Fruit fly (Drosophila melanogaster): ENCODE results near the gene CG8100.

CG8100 gene

DNA sequence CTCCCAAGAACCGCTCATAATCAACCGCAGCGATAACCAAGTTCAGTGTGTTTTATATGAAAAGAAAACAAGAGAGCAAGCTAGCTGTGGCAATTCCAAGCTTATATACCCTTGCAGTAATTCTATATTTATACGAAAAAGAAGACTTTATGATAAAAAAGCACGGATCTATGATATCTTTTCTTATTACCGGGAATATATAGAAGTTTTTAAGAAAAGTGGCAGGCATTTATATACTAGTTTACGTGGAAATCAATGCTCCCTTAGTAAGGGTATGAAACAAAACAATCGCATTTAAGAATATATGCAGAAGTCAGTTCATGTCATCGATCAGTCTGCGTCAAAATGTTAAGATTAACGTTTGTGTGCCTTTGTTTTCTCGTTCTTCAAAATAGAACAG lies at the start of gene CG8100:
Gene CG8100 (plus strand): TSS at position 333 of the 400 bp plus-strand sequence.
- no peak for TF ChIP-seq noc (tag; optimal IDR thresholded peaks at IDR 0.05)

DNA sequence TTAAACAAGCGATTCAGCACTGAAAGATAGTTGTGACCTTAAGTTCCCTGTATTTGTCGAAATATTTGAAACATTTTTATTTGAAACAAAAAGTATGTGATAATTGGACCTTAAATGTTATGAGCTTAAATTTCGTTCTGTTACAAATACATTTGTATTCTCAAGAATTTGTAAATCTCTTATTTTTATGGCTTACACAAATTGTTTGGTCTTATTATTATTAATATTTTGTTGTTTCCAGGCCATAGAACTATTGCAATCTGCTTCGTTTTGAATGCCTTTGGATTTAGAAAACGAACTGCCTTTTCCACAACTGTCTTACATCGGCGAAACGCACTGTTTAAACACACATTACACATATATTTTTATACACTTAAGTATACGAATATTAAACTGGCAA lies 48.9 kb upstream of the CG8100 start, which contains the start of gene CG6661:
Gene CG6661 (plus strand): TSS at position 301 of the 400 bp plus-strand sequence.
- no peak for TF ChIP-seq noc (tag; optimal IDR thresholded peaks at IDR 0.05)

DNA sequence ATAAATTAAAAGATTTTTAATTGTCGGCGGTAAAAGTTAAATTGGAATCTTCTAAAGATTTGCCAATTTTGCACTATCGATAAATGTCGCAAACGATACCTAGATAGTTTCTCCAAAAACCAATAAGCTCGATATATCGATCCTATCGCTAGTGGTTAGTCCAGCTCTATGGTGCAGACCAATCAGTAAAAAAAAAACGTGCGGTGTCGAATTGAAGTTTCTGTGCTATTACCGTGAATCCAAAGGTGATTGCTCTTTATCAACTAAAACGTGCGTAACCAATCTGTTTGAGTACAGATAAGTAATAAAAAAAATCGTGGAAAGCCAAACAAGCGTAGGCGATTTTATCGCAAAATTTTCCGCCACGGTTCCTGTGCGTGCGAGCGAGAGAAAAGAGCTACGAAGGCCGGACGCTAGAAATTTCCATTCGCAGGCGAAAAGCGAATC lies 46.5 kb upstream of the CG8100 start, which contains the start of gene Hsp110:
Gene Hsp110 (plus strand): TSS at position 153 of the 447 bp plus-strand sequence.
- TF ChIP-seq noc (tag; optimal IDR thresholded peaks at IDR 0.05), result peak; percentile 1

DNA sequence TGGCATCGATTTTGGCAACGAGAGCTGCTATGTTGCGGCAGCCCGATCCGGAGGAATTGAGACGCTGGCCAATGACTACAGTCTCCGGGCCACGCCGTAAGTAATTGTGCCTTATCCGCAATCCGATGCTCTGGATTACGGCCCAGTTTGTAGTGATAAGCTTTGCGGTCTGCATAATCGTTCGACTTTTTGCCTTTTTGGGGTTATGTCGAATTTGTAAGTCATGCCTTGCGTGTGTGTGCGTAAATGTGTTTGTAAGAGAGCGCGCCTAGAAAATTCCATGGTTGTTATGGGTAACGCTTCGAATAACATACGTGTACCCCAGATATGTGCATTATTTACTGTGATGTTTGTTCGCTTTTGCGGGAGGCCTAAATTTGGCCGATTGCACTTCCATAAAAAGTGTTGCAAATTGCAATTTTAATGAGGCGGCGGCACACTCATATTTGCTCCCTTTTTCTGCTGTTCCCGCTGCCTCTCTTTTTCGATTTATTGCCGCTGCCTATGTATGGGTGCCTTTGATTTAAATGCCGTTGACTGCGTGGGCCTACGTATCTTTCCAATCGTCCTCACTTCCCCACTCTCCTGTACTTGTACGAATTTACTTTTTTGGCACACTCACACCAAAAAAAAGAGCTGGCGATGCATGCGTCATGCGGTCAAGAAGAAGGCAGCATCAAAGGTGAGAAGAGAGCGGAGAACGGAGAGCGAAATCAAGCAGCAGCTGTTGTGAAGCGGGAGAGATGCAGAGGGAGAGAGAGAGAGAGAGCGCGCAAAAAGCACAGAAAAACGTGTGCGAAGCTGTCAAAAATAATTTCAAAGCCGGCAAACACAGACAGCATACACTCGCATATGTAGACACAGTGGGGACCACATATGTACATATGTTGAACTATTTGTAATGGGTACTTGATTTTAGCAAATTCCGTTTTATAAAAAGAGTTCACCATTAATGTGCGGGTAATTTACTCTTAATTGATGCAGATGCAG lies 45.5 kb upstream of the CG8100 start:
- no peak for TF ChIP-seq noc (tag; optimal IDR thresholded peaks at IDR 0.05)

DNA sequence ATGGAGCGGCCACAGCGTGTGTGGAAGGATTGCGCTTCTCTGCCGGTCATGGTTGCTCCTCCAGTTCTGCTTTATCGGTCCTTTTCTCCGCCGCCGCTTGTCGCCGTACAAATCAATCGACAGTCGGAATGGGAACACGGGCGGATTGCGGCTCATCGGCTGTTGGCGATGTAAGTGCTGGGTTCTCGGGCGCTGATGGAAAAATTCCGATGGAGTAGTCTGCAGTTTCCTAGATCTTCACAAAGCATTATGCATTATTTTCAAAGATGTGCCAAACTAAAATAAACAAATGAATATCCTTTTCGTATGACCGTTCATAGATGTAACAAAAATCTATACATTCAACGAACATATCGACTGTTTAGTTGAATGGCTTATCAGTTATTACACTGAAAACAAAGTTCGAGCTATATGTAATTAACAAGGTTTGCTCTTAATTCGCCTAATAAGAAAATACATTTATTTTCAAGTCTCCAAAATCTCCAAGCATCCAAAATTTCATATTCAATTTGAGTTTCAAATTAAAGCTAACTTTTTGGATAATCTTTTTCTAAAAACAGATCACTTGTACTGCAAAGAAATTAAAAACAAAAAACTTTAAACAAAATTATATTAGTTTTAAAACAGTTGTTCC lies 33.7 kb upstream of the CG8100 start, which contains the start of gene Neurl4:
Gene Neurl4 (minus strand): TSS at position 273 of the 634 bp plus-strand sequence.
- TF ChIP-seq noc (tag; optimal IDR thresholded peaks at IDR 0.05), result no peak

DNA sequence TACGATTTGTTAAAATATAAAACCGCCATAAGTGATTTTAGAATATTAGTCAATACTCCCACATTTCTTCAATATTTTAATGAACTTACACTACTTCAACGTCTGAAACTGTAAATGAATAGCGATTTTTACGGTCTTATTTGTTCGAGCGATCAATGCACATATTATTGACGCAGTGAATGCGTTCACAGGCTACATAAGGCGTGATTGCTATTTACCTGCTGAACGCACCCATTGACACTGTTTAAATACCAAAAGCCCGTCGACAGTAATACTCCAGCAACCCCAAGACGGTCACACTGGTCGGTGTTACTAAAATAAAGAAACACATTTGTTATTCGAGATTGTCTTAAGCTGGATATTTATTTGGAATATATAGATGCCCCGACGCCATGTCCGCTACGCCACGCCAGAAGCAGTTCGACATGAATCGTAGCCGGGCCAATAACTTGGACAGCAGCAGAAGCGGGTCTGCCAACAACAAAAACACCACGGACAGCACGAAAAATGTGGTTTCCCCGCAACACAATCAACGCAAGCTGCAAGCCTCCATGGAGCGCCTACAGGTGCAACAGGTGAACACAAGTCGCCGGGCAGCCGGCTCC lies 32.4 kb upstream of the CG8100 start, which contains the start of gene CG6833:
Gene CG6833 (plus strand): TSS at position 263 of the 605 bp plus-strand sequence.
- no peak for TF ChIP-seq noc (tag; optimal IDR thresholded peaks at IDR 0.05)

DNA sequence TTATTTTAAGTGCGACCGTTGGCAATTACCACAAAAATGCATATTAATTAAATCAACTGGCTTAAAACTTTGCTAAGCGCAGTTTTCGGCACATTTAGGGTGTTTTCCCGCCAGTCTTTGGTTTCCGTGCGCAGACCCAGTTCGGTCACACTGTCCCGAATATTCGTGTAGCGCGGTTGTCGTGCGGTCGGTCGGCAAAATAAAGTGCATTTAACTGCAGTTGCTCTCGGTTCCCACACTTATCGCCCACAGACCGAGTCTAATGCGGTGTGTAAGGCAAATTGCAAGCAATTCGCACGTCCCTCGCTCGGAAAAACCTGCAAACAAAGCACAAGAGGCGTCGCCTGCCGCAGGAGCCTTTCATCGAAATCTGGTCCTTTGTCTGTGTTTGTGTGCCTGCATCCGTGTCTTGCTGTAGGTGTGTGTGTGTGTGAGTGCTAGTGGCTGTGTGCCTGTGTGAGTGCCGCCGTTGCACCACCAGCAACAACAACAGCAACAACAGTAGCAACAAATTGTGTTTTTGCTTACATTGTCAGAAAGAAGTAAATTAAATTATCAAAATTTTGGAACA lies 30.3 kb upstream of the CG8100 start, which contains the start of the genes CG13484 and Frl:
Gene CG13484 (minus strand): TSS at position 7 of the 571 bp plus-strand sequence.
Gene Frl (plus strand): TSS at position 143 of the 571 bp plus-strand sequence.
- no peak for TF ChIP-seq noc (tag; optimal IDR thresholded peaks at IDR 0.05)

DNA sequence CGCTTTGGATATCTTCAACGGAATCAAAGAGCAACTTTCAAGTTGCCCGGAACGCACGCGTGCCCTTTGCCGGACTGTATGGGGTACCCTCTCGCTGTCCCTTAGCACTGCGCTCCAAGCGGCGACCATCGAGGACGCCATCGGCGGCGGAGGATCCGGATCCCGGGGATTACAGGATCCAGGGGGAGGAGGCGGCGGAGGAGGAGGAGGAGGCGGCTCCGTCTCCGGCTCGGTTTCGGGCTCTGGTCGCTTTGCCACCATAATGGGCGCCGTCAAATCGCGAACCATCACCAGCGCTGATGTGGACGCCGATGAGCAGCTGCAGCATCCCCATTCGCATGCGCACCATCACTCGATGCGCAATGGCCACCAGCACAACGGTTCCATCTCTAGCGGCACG lies 29.6 kb upstream of the CG8100 start:
- TF ChIP-seq noc (tag; optimal IDR thresholded peaks at IDR 0.05), result no peak

DNA sequence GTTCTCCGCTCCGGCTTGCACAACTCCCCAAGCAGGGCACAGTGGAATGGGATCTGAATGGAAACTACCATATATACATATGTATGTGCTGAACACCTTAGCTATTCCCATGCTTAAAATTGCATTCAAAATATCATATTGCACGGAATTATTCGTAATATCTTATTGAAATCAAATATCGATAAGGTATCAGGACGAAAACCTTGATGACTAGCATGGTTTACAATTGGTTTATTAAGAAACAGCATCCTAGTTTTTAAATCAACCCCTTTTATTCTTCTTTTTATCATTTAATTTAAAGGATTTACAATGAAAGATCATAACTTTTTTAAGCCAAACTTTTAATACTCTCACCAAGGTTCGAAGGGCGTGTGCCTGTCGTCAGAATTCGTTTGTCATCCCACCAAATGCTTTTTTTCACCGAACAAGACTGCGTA lies 28.1 kb upstream of the CG8100 start:
- TF ChIP-seq noc (tag; optimal IDR thresholded peaks at IDR 0.05), result peak; percentile 30

DNA sequence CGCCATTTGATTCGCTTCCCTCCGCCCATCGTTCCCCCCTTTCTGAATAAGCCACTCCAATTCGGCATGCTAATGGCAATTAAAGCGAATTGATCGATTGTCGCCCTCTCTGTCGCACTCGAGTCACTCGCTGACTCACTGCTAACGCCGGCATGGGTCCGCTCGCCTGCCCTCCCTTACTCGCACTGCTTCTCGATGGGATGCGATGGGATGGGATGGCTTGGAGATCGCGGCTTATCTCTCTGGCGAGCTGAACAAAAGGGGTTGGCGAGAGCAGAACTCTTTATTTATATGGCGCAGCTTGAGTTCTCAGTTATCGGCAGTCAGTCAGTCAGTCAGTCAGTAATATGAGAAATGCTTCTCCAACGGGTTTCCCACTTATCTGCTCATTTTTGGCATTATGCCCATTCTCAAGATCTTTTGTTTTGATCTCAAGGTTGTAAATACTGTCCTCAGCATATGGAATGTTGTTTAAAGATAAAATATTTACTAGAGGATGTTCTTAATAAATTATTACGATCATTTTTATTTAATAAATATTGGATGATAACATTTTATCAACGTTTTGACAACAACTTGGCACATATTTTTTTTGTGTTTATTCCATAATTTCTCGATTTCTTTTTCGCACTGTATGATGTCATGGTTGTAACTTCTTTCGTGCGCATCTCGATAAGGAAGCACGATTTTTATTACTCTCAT lies 27.4 kb upstream of the CG8100 start:
- TF ChIP-seq noc (tag; optimal IDR thresholded peaks at IDR 0.05), result no peak

DNA sequence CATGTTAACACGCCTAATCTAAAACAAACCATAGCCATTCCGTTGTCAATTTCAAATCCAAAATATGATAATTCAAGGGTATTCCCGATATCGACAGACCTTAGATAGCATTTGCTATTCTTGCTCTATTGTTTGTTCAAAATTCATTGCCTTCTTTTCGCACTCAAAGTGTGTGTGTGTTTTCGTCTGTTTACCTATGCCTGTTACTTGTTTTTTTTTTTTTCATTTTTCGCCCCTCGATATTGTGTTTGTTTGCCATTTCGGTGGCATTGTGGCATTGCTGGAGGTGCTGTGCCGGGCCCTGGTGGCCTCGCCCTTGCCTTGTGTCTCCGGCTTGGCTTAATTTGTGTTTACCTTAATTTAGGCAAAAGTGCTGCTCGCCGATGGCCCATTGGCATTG lies 26.6 kb upstream of the CG8100 start:
- TF ChIP-seq noc (tag; optimal IDR thresholded peaks at IDR 0.05), result no peak

DNA sequence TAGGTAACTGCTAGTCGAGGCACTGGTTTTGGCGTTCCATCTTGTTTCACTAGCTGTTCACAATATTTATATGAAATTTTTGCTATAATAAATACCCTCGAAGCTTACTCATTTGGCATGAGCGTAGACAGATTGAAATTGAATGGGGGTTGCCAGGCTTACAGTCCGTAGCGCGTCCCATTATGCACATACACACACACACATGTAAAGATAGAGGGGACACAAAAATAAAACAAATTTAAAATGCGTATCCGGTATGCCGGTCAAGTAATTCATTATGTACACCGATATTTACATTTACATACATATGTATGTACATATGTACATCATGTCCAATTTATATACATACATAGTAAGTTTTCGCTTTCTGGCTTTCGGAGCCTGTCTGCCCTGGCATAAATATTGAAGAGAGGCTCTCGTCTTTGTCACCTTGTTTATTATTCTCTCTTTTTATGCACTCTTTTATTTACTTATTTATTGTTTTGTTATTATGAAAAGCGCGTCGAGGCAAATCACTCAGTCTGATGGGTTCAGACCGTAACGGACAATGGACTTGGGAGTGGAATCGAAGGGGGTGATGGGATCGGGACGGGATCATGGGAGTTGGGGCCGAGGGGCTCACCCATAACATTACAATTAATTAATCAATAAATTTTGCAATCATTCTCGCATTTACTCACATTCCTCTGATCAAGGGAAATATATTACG lies 24.0 kb upstream of the CG8100 start:
- no peak for TF ChIP-seq noc (tag; optimal IDR thresholded peaks at IDR 0.05)

DNA sequence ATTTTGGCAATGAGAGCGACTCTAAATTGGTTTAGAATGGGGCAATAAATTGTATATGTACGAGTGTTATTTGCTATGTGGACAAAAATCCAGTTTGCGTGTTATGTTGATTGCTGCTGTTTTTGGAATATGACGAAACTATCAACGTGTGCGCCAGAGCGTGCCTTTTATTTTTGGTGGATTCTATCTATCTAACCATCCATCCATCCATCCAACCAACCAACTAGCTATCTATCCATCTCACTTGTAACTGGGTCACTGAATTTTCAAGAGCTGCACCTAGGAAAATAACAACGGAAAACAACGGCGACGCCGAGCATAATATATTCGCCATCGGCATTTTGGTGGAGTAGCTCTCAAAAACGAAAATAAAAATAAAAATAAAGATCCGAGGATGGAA lies 20.7 kb upstream of the CG8100 start:
- TF ChIP-seq noc (tag; optimal IDR thresholded peaks at IDR 0.05), result no peak
